Worm (Caenorhabditis elegans) whole organism, L4 larva: ENCODE results near the gene egl-3.

Source experiments
- attf-4 ChIP-seq: sonication (generic microtip); optimal IDR thresholded peaks from 3 replicates; lab custom pipeline; 2017; ENCODE audit warnings: missing biosample characterization, missing genetic modification characterization
- fos-1 ChIP-seq: fragments of 150-350 bp; optimal IDR thresholded peaks from 2 replicates; lab custom pipeline; 2014; ENCODE audit warnings: missing biosample characterization, missing genetic modification characterization
- jun-1 ChIP-seq: fragments of 150-350 bp; optimal IDR thresholded peaks from 2 replicates; lab custom pipeline; 2014; ENCODE audit warnings: missing biosample characterization, missing genetic modification reagents, missing genetic modification characterization
- lsy-2 ChIP-seq, 2 experiments: fragments of 150-350 bp in 1 of 2; sonication (generic microtip) in 1 of 2; optimal IDR thresholded peaks; 2 replicates each; lab custom pipeline; 2014 to 2017; ENCODE audit warnings: missing biosample characterization in 2 of 2, missing genetic modification characterization in 2 of 2
- nhr-28 ChIP-seq: fragments of 150-350 bp; optimal IDR thresholded peaks from 2 replicates; lab custom pipeline; 2014; ENCODE audit warnings: missing biosample characterization, missing genetic modification characterization
- unc-130 ChIP-seq: sonication (generic microtip); optimal IDR thresholded peaks from 2 replicates; lab custom pipeline; 2016; ENCODE audit warnings: missing genetic modification reagents, missing genetic modification characterization, missing compliant biosample characterization

DNA sequence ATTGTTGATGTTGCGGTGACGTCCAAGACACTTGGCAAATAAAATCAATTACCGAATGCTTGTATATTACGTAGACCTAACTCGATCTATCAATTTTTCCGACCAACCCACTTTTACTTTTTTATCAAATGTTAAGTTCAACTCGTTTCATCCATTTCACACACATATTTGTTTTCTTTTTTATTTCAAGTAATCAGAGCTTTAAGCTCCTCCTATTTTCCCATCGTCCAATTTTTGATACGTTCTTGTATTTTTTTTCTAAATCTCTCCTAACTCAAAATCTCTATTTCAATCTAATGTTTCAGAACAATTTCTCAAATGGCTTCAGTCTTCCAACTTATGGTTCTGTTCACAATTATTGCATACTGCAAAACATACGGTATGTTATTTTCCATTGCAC lies 24.8 kb upstream of the egl-3 start, which contains the start of gene ZK856.6:
- TF ChIP-seq jun-1 (tag; lab: Kevin White, UChicago): no peak
- TF ChIP-seq fos-1: no peak
- TF ChIP-seq unc-130 (GFP tag; lab: Kevin White, UChicago): no peak
- no peak for TF ChIP-seq attf-4 (tag; lab: Kevin White, UChicago)
- TF ChIP-seq nhr-28 (tag; lab: Kevin White, UChicago): no peak
- TF ChIP-seq lsy-2 (tag; optimal IDR thresholded peaks at IDR 0.05; lab: Kevin White, UChicago): no peak
